Fruit fly (Drosophila melanogaster) whole organism, embryonic: ENCODE measurements around the gene CG5273.

ENCODE experiments used
- Ada2b ChIP-seq: fragments of 200-800 bp; sonication (Bioruptor generic); IDR thresholded peaks from 2 replicates; pipeline ENCODE4 v1.3.6; 2022; ENCODE audit warnings: missing biosample characterization, missing genetic modification characterization
- Asciz ChIP-seq: fragments of 200-800 bp; sonication (Bioruptor generic); optimal IDR thresholded peaks from 2 replicates; lab custom pipeline; 2017; ENCODE audit warnings: missing biosample characterization, mild to moderate bottlenecking, missing genetic modification characterization, missing genetic modification reagents
- CG10959 ChIP-seq: fragments of 200-800 bp; sonication (Bioruptor generic); IDR thresholded peaks from 2 replicates; pipeline ENCODE4 v1.3.6; 2022; ENCODE audit warnings: missing biosample characterization, missing genetic modification characterization
- CG11696 ChIP-seq: fragments of 200-800 bp; sonication (Bioruptor generic); IDR thresholded peaks from 2 replicates; pipeline ENCODE4 v1.3.6; 2022; ENCODE audit warnings: missing biosample characterization, missing genetic modification characterization
- CG12071 ChIP-seq: fragments of 200-800 bp; sonication (Bioruptor generic); optimal IDR thresholded peaks from 3 replicates; lab custom pipeline; 2018; ENCODE audit warnings: missing biosample characterization, mild to moderate bottlenecking, missing genetic modification characterization
- CG12942 ChIP-seq: fragments of 200-800 bp; sonication (Bioruptor generic); optimal IDR thresholded peaks from 3 replicates; lab custom pipeline; 2016; ENCODE audit warnings: missing biosample characterization, missing genetic modification characterization
- CG13775 ChIP-seq: fragments of 200-800 bp; sonication (Bioruptor generic); optimal IDR thresholded peaks from 3 replicates; lab custom pipeline; 2017; ENCODE audit warnings: missing biosample characterization, mild to moderate bottlenecking, missing genetic modification characterization
- CG13894 ChIP-seq: fragments of 200-800 bp; sonication (Bioruptor generic); optimal IDR thresholded peaks from 3 replicates; lab custom pipeline; 2018; ENCODE audit warnings: missing biosample characterization, mild to moderate bottlenecking, missing genetic modification characterization, moderate library complexity
- CG14441 ChIP-seq: fragments of 200-800 bp; sonication (Bioruptor generic); IDR thresholded peaks from 2 replicates; pipeline ENCODE4 v1.3.6; 2022; ENCODE audit warnings: missing biosample characterization, missing genetic modification characterization
- CG14860 ChIP-seq: fragments of 200-800 bp; sonication (Bioruptor generic); IDR thresholded peaks from 3 replicates; pipeline ENCODE4 v1.3.6; 2022; ENCODE audit warnings: missing biosample characterization, missing genetic modification characterization; ENCODE audit not compliant: partially characterized antibody
- CG15601 ChIP-seq: fragments of 200-800 bp; sonication (Bioruptor generic); optimal IDR thresholded peaks from 3 replicates; lab custom pipeline; 2019; ENCODE audit warnings: missing biosample characterization, mild to moderate bottlenecking, missing genetic modification characterization, moderate library complexity
- CG16779 ChIP-seq: fragments of 200-800 bp; sonication (Bioruptor generic); IDR thresholded peaks from 2 replicates; pipeline ENCODE4 v1.3.6; 2022; ENCODE audit warnings: missing biosample characterization, missing genetic modification characterization
- CG2875 ChIP-seq: fragments of 200-800 bp; sonication (Bioruptor generic); optimal IDR thresholded peaks from 2 replicates; lab custom pipeline; 2017; ENCODE audit warnings: missing biosample characterization, mild to moderate bottlenecking, missing genetic modification characterization, missing genetic modification reagents
- CG3163 ChIP-seq: fragments of 200-800 bp; sonication (Bioruptor generic); optimal IDR thresholded peaks from 3 replicates; lab custom pipeline; 2016; ENCODE audit warnings: missing biosample characterization, missing genetic modification characterization
- CG34224 ChIP-seq: fragments of 200-800 bp; sonication (Bioruptor generic); IDR thresholded peaks from 3 replicates; pipeline ENCODE4 v1.3.6; 2022; ENCODE audit warnings: missing biosample characterization, missing genetic modification characterization; ENCODE audit not compliant: partially characterized antibody
- CG7987 ChIP-seq: fragments of 200-800 bp; sonication (Bioruptor generic); optimal IDR thresholded peaks from 2 replicates; lab custom pipeline; 2018; ENCODE audit warnings: missing biosample characterization, mild to moderate bottlenecking, missing genetic modification characterization, moderate library complexity
- CG8924 ChIP-seq: fragments of 200-800 bp; optimal IDR thresholded peaks from 3 replicates; lab custom pipeline; 2019; ENCODE audit warnings: missing biosample characterization, mild to moderate bottlenecking, missing genetic modification characterization, moderate library complexity
- CG9215 ChIP-seq: fragments of 200-800 bp; sonication (Bioruptor generic); IDR thresholded peaks from 2 replicates; pipeline ENCODE4 v1.3.6; 2022; ENCODE audit warnings: missing biosample characterization, missing genetic modification characterization
- CG9437 ChIP-seq: fragments of 200-800 bp; sonication (Bioruptor generic); optimal IDR thresholded peaks from 2 replicates; lab custom pipeline; 2018; ENCODE audit warnings: missing biosample characterization, mild to moderate bottlenecking, missing genetic modification characterization
- Doc3 ChIP-seq: fragments of 200-800 bp; sonication (Bioruptor generic); IDR thresholded peaks from 3 replicates; pipeline ENCODE4 v1.3.6; 2022; ENCODE audit warnings: missing biosample characterization, missing genetic modification characterization; ENCODE audit not compliant: partially characterized antibody
- Fer3 ChIP-seq: fragments of 200-800 bp; sonication (Bioruptor generic); optimal IDR thresholded peaks from 2 replicates; lab custom pipeline; 2018; ENCODE audit warnings: missing biosample characterization, mild to moderate bottlenecking, missing genetic modification characterization, moderate library complexity
- HHEX ChIP-seq: fragments of 200-800 bp; sonication (Bioruptor generic); optimal IDR thresholded peaks from 3 replicates; lab custom pipeline; 2017; ENCODE audit warnings: missing biosample characterization, mild to moderate bottlenecking, missing genetic modification characterization, missing genetic modification reagents
- HLH3B ChIP-seq: fragments of 200-800 bp; sonication (Bioruptor generic); IDR thresholded peaks from 2 replicates; pipeline ENCODE4 v1.3.6; 2022; ENCODE audit warnings: missing biosample characterization, missing genetic modification characterization
- HLHmδ ChIP-seq: fragments of 200-800 bp; sonication (Bioruptor generic); optimal IDR thresholded peaks from 2 replicates; lab custom pipeline; 2018; ENCODE audit warnings: missing biosample characterization, mild to moderate bottlenecking, missing genetic modification characterization, moderate library complexity
- Hmx ChIP-seq: fragments of 200-800 bp; sonication (Bioruptor generic); optimal IDR thresholded peaks from 2 replicates; lab custom pipeline; 2016; ENCODE audit warnings: missing biosample characterization, missing genetic modification characterization
- Hr51 ChIP-seq, 2 experiments: fragments of 200-800 bp; sonication (Bioruptor generic); optimal IDR thresholded peaks; 2 replicates in 1 of 2; 3 replicates in 1 of 2; lab custom pipeline; 2016 to 2018; ENCODE audit warnings: missing biosample characterization in 2 of 2, missing genetic modification characterization in 2 of 2, mild to moderate bottlenecking in 1 of 2, moderate library complexity in 1 of 2
- Mrtf ChIP-seq: fragments of 200-800 bp; sonication (Bioruptor generic); IDR thresholded peaks from 3 replicates; pipeline ENCODE4 v1.3.6; 2022; ENCODE audit warnings: missing biosample characterization, missing genetic modification characterization
- NFAT ChIP-seq: fragments of 200-800 bp; sonication (Bioruptor generic); IDR thresholded peaks from 2 replicates; pipeline ENCODE4 v1.3.6; 2022; ENCODE audit warnings: missing biosample characterization, missing genetic modification characterization
- NK7.1 ChIP-seq: fragments of 200-800 bp; sonication (Bioruptor generic); optimal IDR thresholded peaks from 3 replicates; lab custom pipeline; 2016; ENCODE audit warnings: missing biosample characterization, missing genetic modification characterization
- Neu2 ChIP-seq: fragments of 200-800 bp; sonication (Bioruptor generic); optimal IDR thresholded peaks from 3 replicates; lab custom pipeline; 2016; ENCODE audit warnings: missing biosample characterization, missing genetic modification characterization, borderline replicate concordance
- Opbp ChIP-seq: fragments of 200-800 bp; sonication (Bioruptor generic); IDR thresholded peaks from 3 replicates; pipeline ENCODE4 v1.3.6; 2022; ENCODE audit warnings: missing biosample characterization, missing genetic modification characterization; ENCODE audit not compliant: partially characterized antibody
- Sin3A ChIP-seq: fragments of >200 bp; optimal IDR thresholded peaks from 2 replicates; lab custom pipeline; 2018
- Xrp1 ChIP-seq: fragments of 200-800 bp; sonication (Bioruptor generic); IDR thresholded peaks from 2 replicates; pipeline ENCODE4 v1.3.6; 2022; ENCODE audit warnings: missing biosample characterization, missing genetic modification characterization
- ab ChIP-seq: fragments of 200-800 bp; sonication (Bioruptor generic); optimal IDR thresholded peaks from 2 replicates; lab custom pipeline; 2016; ENCODE audit warnings: missing biosample characterization, missing genetic modification characterization
- az2 ChIP-seq: fragments of 200-800 bp; sonication (Bioruptor generic); optimal IDR thresholded peaks from 3 replicates; lab custom pipeline; 2016; ENCODE audit warnings: missing biosample characterization, missing genetic modification characterization
- bab2 ChIP-seq: fragments of 200-800 bp; sonication (Bioruptor generic); optimal IDR thresholded peaks from 2 replicates; lab custom pipeline; 2016; ENCODE audit warnings: missing biosample characterization, missing genetic modification characterization
- gro ChIP-seq: fragments of 200-800 bp; sonication (Bioruptor generic); optimal IDR thresholded peaks from 2 replicates; lab custom pipeline; 2016; ENCODE audit warnings: missing biosample characterization, missing genetic modification characterization
- hth ChIP-seq: fragments of >200 bp; optimal IDR thresholded peaks from 2 replicates; lab custom pipeline; 2017; ENCODE audit warnings: inconsistent platforms
- insv ChIP-seq, 2 experiments: fragments of 200-800 bp; sonication (Bioruptor generic); optimal IDR thresholded peaks; 3 replicates each; lab custom pipeline; 2016 to 2018; ENCODE audit warnings: missing biosample characterization in 2 of 2, missing genetic modification characterization in 2 of 2
- kay ChIP-seq: fragments of 200-800 bp; sonication (Bioruptor generic); optimal IDR thresholded peaks from 2 replicates; lab custom pipeline; 2016; ENCODE audit warnings: missing biosample characterization, missing genetic modification characterization
- maf-S ChIP-seq: fragments of 200-800 bp; sonication (Bioruptor generic); optimal IDR thresholded peaks from 2 replicates; lab custom pipeline; 2016; ENCODE audit warnings: missing biosample characterization, missing genetic modification characterization
- nerfin-2 ChIP-seq: fragments of 200-800 bp; sonication (Bioruptor generic); IDR thresholded peaks from 2 replicates; pipeline ENCODE4 v1.3.6; 2022; ENCODE audit warnings: missing biosample characterization, missing genetic modification characterization; ENCODE audit not compliant: partially characterized antibody
- onecut ChIP-seq: fragments of 200-800 bp; sonication (Bioruptor generic); IDR thresholded peaks from 2 replicates; pipeline ENCODE4 v1.3.6; 2022; ENCODE audit warnings: missing biosample characterization, missing genetic modification characterization
- p53 ChIP-seq: fragments of 200-800 bp; sonication (Bioruptor generic); optimal IDR thresholded peaks from 2 replicates; lab custom pipeline; 2016; ENCODE audit warnings: missing biosample characterization, missing genetic modification characterization
- ranshi ChIP-seq: fragments of 200-800 bp; sonication (Bioruptor generic); IDR thresholded peaks from 2 replicates; pipeline ENCODE4 v1.3.6; 2022; ENCODE audit warnings: missing biosample characterization, missing genetic modification characterization
- sima ChIP-seq: fragments of 200-800 bp; sonication (Bioruptor generic); optimal IDR thresholded peaks from 2 replicates; lab custom pipeline; 2016; ENCODE audit warnings: missing biosample characterization, missing genetic modification characterization
- stc ChIP-seq: fragments of 200-800 bp; sonication (Bioruptor generic); IDR thresholded peaks from 2 replicates; pipeline ENCODE4 v1.3.6; 2022; ENCODE audit warnings: missing biosample characterization, missing genetic modification characterization
- tio ChIP-seq: fragments of 200-800 bp; sonication (Bioruptor generic); optimal IDR thresholded peaks from 2 replicates; lab custom pipeline; 2017; ENCODE audit warnings: missing biosample characterization, missing genetic modification characterization, inconsistent platforms
- tup ChIP-seq: fragments of 200-800 bp; sonication (Bioruptor generic); optimal IDR thresholded peaks from 2 replicates; lab custom pipeline; 2016; ENCODE audit warnings: missing biosample characterization, mild to moderate bottlenecking, missing genetic modification characterization, moderate library complexity
- unc-4 ChIP-seq: fragments of 200-800 bp; sonication (Bioruptor generic); IDR thresholded peaks from 2 replicates; pipeline ENCODE4 v1.3.6; 2022; ENCODE audit warnings: missing biosample characterization, missing genetic modification characterization; ENCODE audit not compliant: partially characterized antibody
- vfl ChIP-seq: fragments of 200-800 bp; sonication (Bioruptor generic); optimal IDR thresholded peaks from 2 replicates; lab custom pipeline; 2016; ENCODE audit warnings: missing biosample characterization, missing genetic modification characterization
- wor ChIP-seq: fragments of 200-800 bp; sonication (Bioruptor generic); IDR thresholded peaks from 2 replicates; pipeline ENCODE4 v1.3.6; 2022; ENCODE audit warnings: missing biosample characterization, missing genetic modification characterization
- z ChIP-seq: fragments of 200-800 bp; sonication (Bioruptor generic); IDR thresholded peaks from 3 replicates; pipeline ENCODE4 v1.3.6; 2022; ENCODE audit warnings: missing biosample characterization, missing genetic modification characterization

Gene CG5273

dm6 chrX:779344-779743 is 19.9 kb downstream of the CG5273 start (continued):
- TF ChIP-seq tup (GFP tag; lab: Kevin White, UChicago) (no peak), CG11696 (no peak), Hmx (GFP tag; lab: Kevin White, UChicago) (no peak), CG12071 (no peak), Xrp1 (peak; percentile 61), gro (GFP tag; lab: Kevin White, UChicago) (no peak), p53 (GFP tag; lab: Kevin White, UChicago) (no peak), CG13894 (tag; lab: Kevin White, UChicago) (no peak), Sin3A (no peak), ranshi (no peak), sima (no peak), CG9437 (no peak), nerfin-2 (no peak), wor (GFP tag; lab: Robert Waterston, UW) (no peak), CG3163 (GFP tag; lab: Kevin White, UChicago) (no peak), CG9215 (GFP tag; lab: Robert Waterston, UW) (no peak), HLHmδ (no peak), ab (GFP tag; lab: Kevin White, UChicago) (no peak), CG12942 (GFP tag; lab: Kevin White, UChicago) (no peak), Neu2 (GFP tag; lab: Kevin White, UChicago) (no peak), z (GFP tag; lab: Robert Waterston, UW) (no peak), hth (lab: Kevin White, UChicago) (no peak), Opbp (no peak), tio (GFP tag; lab: Kevin White, UChicago) (no peak), CG10959 (GFP tag; lab: Robert Waterston, UW) (no peak), stc (no peak), az2 (GFP tag; lab: Kevin White, UChicago) (no peak), Hr51 (GFP tag; optimal IDR thresholded peaks at IDR 0.05; lab: Kevin White, UChicago) (no peak), CG13775 (GFP tag; lab: Kevin White, UChicago) (no peak), onecut (GFP tag; lab: Robert Waterston, UW) (no peak), NK7.1 (GFP tag; lab: Kevin White, UChicago) (no peak), unc-4 (GFP tag; lab: Robert Waterston, UW) (no peak), CG16779 (GFP tag; lab: Robert Waterston, UW) (no peak), maf-S (GFP tag; lab: Kevin White, UChicago) (no peak), Asciz (GFP tag; lab: Kevin White, UChicago) (no peak), bab2 (peak; percentile 0), CG15601 (tag; lab: Kevin White, UChicago) (no peak), NFAT (no peak), Ada2b (GFP tag; lab: Robert Waterston, UW) (0 out of 2 replicates have a peak, but pooled peaks have one; percentile 18), kay (GFP tag; lab: Kevin White, UChicago) (no peak), vfl (GFP tag; lab: Kevin White, UChicago) (no peak), insv (GFP tag; optimal IDR thresholded peaks at IDR 0.05; lab: Kevin White, UChicago) (no peak), CG8924 (no peak), CG14441 (GFP tag; lab: Robert Waterston, UW) (no peak), HHEX (GFP tag; lab: Kevin White, UChicago) (no peak), CG34224 (GFP tag; lab: Robert Waterston, UW) (no peak), Mrtf (GFP tag; lab: Robert Waterston, UW) (no peak), CG2875 (no peak), CG7987 (GFP tag; lab: Kevin White, UChicago) (no peak), HLH3B (GFP tag; lab: Robert Waterston, UW) (no peak), Fer3 (tag; lab: Kevin White, UChicago) (no peak), CG14860 (GFP tag; lab: Robert Waterston, UW) (no peak), Doc3 (no peak)
